Fruit fly (Drosophila melanogaster) S2 (cell line): ENCODE measurements around the gene Myo10A.
"Not testable (repeated sequence)": the region's sequence is repeated elsewhere in the genome, so short reads cannot be mapped to it uniquely, and the experiment has no call there.

ENCODE experiments used
- CG8478 ChIP-seq: fragments of >200 bp; optimal IDR thresholded peaks from 2 replicates; lab custom pipeline; 2018
- CTCF ChIP-seq, 2 experiments: fragments of >200 bp; optimal IDR thresholded peaks; 2 replicates each; lab custom pipeline; 2018

Gene Myo10A

dm6 chrX:10922178-10922577, 8.5 kb upstream of the Myo10A start:
- no peak for TF ChIP-seq CTCF (optimal IDR thresholded peaks at IDR 0.05; lab: Kevin White, UChicago)
- TF ChIP-seq CG8478 (lab: Kevin White, UChicago) = no peak

- TF ChIP-seq CG8478 (lab: Kevin White, UChicago) = no peak
- no peak for TF ChIP-seq CTCF (optimal IDR thresholded peaks at IDR 0.05; lab: Kevin White, UChicago)
Measured at dm6 chrX:10923711-10924281, 6.8 kb upstream of the Myo10A start, which contains the start of gene v. v (plus strand) TSS chrX:10923972.

DNA sequence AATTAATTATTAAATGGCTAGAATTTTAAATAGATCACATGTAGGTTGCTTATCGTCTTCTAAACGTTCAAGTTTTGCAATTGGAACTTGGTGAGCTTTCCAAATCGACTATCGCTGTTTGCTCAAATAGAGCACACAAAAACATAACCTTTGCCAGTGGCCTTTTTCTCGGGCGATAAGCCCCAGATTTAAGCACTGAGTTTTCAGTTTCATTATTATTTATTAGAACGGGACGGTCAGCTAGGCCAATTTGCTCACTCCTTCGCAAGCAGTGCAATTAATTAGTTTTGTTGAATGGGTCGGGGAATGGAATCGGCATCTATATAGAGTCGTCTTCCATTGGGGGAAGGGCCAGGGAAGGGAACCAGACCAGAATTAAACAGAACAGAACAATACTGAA, 4.4 kb upstream of the Myo10A start:
- TF ChIP-seq CTCF (optimal IDR thresholded peaks at IDR 0.05; lab: Kevin White, UChicago) = no peak
- TF ChIP-seq CG8478 (lab: Kevin White, UChicago) = no peak

- TF ChIP-seq CG8478 (lab: Kevin White, UChicago) (no peak), CTCF (optimal IDR thresholded peaks at IDR 0.05; lab: Kevin White, UChicago) (no peak)
Measured at dm6 chrX:10927110-10927509, 3.5 kb upstream of the Myo10A start, which contains the start of gene CG2145. CG2145 (plus strand) TSS chrX:10927399.

DNA sequence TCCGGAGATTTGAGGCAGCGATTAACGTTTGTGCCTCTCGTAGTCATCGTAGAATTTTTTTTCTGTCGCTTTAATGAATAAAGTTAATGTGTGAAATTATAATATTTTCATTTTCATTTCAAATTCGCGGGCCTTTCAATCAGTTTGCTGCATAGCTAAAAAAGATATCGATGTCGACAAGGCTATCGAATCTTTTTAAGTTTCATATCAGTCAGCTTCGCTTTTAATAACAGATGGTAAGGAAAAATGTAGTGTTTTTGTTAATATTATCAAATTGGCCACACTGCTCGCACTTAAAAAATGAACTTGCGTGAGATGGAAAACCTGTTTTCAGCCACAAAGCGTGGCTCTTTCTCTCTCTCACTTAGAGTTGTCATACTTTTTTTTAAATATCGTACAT, 1.0 kb upstream of the Myo10A start:
- TF ChIP-seq CG8478 (lab: Kevin White, UChicago) = no peak
- TF ChIP-seq CTCF (optimal IDR thresholded peaks at IDR 0.05; lab: Kevin White, UChicago) = no peak

dm6 chrX:10931250-10931649, 610 bp downstream of the Myo10A start:
- no peak for TF ChIP-seq CG8478 (lab: Kevin White, UChicago)
- TF ChIP-seq CTCF (optimal IDR thresholded peaks at IDR 0.05; lab: Kevin White, UChicago) = no peak

DNA sequence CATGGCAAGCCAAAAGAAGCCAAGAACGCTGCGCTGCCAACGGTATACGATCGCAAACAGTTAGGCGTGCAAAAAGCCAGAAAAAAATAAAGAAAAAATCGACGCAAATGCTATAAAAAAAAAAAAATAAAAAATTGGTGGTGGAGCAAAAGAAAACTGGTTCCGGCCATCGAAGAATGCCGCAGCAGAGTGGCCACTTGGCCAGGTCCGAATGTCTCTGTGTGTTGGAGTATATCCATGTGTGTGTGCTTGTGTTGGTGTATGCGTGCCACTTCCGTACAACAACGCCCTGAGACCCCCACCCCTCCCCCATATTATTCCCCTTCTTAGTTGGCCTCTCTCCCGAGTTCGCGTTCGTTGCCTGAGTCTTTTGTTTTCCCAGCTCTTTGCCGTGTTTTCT, 1.7 kb downstream of the Myo10A start:
- no peak for TF ChIP-seq CTCF (optimal IDR thresholded peaks at IDR 0.05; lab: Kevin White, UChicago)
- TF ChIP-seq CG8478 (lab: Kevin White, UChicago) = no peak

DNA sequence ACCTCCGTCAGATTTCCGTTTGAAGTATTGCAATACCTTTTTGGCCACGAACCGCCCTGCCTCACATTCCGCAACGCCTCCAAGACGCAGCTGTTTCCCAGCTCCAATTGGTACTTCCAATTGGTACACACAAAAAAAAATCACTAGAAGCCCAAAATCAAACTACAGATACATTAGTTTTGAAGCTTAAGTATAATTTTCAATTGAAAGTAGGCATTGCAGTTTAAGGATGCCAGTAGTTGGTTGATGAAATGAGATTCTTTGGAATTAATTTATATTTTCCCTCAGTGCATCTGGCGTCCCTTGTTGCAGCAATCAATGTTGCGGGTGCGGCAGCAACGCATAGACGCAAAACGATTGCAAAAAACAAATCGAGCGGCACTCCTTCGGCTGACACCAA, 3.1 kb downstream of the Myo10A start:
- TF ChIP-seq CG8478 (lab: Kevin White, UChicago) = no peak
- no peak for TF ChIP-seq CTCF (optimal IDR thresholded peaks at IDR 0.05; lab: Kevin White, UChicago)

DNA sequence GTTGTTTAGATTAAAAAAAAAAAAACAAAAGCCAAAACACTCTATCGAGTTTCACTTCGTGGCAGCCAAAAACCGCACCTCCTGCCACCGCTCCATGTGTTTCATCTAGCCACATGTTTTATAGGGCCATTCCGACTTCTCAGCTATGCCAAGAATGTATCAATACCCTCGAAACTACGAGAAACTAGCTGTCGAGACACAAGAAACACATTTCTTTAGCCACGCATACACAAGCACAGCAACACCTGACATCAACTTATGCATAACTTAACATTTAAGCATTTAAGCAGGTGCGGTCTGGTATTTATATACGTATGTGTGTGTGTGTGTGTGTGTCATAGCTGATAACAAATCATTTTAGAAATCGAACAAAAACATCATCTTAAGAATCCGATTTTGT, 4.9 kb downstream of the Myo10A start:
- TF ChIP-seq CG8478 (lab: Kevin White, UChicago) = no peak
- no peak for TF ChIP-seq CTCF (optimal IDR thresholded peaks at IDR 0.05; lab: Kevin White, UChicago)

dm6 chrX:10936599-10936998, 6.0 kb downstream of the Myo10A start:
- TF ChIP-seq CG8478 (lab: Kevin White, UChicago) (no peak), CTCF (optimal IDR thresholded peaks at IDR 0.05; lab: Kevin White, UChicago) (no peak)

- TF ChIP-seq CG8478 (lab: Kevin White, UChicago); CTCF (optimal IDR thresholded peaks at IDR 0.05; lab: Kevin White, UChicago): not testable (repeated sequence)
Measured at dm6 chrX:10950930-10951329, 20.3 kb downstream of the Myo10A start, which contains the start of gene Rab9Fa. Rab9Fa (minus strand) TSS chrX:10951030.

DNA sequence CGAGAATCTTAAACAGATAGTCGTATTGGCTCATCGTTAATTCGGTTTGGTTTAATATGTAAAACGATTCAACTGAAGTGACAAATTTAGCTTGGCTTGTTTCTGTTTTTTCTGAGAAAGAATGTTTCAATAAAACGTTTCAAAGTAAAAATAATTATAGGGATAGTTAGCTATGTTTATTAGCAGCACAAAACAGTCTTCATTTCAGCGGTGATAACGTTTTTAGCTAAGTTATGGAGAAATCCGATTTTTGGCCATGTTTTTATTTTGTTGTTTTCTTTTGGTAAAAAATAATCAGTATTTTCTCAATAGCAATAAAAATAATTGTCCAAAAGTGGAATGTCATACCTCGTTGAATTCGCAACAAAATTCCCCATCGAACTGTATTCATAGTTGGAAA, 21.7 kb downstream of the Myo10A start, which contains the start of gene Rab9Fb:
Rab9Fb (minus strand) TSS at position 101 of the 400 bp plus-strand sequence.
- TF ChIP-seq CG8478 (lab: Kevin White, UChicago) (no peak), CTCF (optimal IDR thresholded peaks at IDR 0.05; lab: Kevin White, UChicago) (no peak)

- no peak for TF ChIP-seq CTCF (optimal IDR thresholded peaks at IDR 0.05; lab: Kevin White, UChicago)
Measured at dm6 chrX:10953240-10953639, 22.6 kb downstream of the Myo10A start.

- no peak for TF ChIP-seq CG8478 (lab: Kevin White, UChicago)
- TF ChIP-seq CTCF (optimal IDR thresholded peaks at IDR 0.05; lab: Kevin White, UChicago) = no peak
Measured at dm6 chrX:10959912-10960311, 29.3 kb downstream of the Myo10A start.

DNA sequence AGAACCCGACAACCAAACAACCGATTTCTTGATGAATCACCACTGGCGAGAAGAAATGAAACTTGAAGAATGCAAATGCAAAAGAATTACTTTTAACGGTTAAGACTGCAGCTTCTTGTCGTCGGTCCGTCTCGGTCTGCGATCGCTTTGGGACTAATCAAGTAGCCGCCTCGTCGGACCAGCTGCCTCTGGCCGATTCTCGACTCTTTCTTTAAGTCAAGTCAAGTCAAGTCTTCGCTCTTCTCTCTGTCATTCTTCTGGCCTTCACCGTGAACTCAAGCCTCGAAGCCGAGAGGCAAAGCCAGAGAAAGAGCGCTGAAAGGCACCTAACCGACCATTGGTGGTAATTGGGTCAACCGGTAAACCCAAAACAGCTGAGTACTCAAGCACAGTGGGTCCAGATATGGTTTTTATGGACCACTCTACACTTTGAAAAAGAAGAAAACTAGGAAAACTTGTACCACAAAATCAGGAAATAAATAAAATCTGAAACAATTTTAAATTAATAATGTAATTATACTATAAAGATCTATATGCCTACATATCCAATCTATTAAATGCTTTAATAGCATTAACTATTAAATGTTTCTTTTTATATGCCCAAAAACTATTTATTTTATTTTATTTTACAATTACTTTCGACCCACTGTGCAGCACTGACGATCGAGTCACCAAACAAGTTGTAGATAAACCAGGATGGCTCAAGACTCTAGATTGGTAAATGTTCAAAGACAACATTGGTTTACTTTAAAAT, 36.5 kb downstream of the Myo10A start, which contains the start of gene C901:
C901 (minus strand) TSS at position 157 of the 754 bp plus-strand sequence.
- TF ChIP-seq CG8478 (lab: Kevin White, UChicago) (no peak), CTCF (optimal IDR thresholded peaks at IDR 0.05; lab: Kevin White, UChicago) (no peak)
